Fruit fly (Drosophila melanogaster) whole organism, adult: ENCODE data around the gene twy.

Experiments
- CG12768 ChIP-seq: fragments of 200-800 bp; sonication (Bioruptor generic); optimal IDR thresholded peaks from 2 replicates; lab custom pipeline; 2017; ENCODE audit warnings: missing biosample characterization, missing genetic modification characterization, mild to moderate bottlenecking, moderate library complexity, missing genetic modification reagents
- CG5204 ChIP-seq: fragments of 200-800 bp; sonication (Bioruptor generic); optimal IDR thresholded peaks from 2 replicates; lab custom pipeline; 2016; ENCODE audit warnings: missing biosample characterization, missing genetic modification characterization
- CG7045 ChIP-seq: fragments of 200-800 bp; sonication (Bioruptor generic); optimal IDR thresholded peaks from 2 replicates; lab custom pipeline; 2017; ENCODE audit warnings: missing biosample characterization, mild to moderate bottlenecking, missing genetic modification characterization
- bab1 ChIP-seq: fragments of 200-800 bp; sonication (Bioruptor generic); optimal IDR thresholded peaks from 3 replicates; lab custom pipeline; 2019; ENCODE audit warnings: missing biosample characterization, mild to moderate bottlenecking, missing genetic modification characterization, moderate library complexity
- pad ChIP-seq: fragments of 200-800 bp; sonication (Bioruptor generic); optimal IDR thresholded peaks from 3 replicates; lab custom pipeline; 2017; ENCODE audit warnings: missing biosample characterization, missing genetic modification characterization, mild to moderate bottlenecking, moderate library complexity, missing genetic modification reagents
- tj ChIP-seq: fragments of 200-800 bp; sonication (Bioruptor generic); optimal IDR thresholded peaks from 3 replicates; lab custom pipeline; 2017; ENCODE audit warnings: missing biosample characterization, mild to moderate bottlenecking, missing genetic modification characterization, moderate library complexity

DNA sequence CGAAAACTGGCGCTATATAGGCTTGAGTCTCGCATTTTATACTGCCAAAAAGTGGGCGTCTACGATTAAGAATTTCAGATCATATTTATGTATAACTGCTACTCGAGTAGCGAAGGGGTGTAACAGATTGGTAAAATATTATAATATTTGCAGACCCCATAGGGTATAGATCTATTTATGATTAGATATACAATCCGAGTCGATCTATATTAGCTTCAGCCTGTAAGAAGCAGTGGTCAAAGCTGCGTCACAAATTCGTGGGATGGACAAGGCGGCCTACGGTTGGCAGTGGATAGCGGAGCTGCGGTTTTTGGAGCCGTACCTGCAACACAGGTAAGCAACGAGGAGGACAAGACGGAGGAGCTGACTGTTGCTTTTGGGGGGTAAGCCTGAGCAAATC is 21.6 kb upstream of the twy start, which contains the start of gene Cubn2:
- TF ChIP-seq CG7045 (GFP tag; lab: Kevin White, UChicago) (no peak), tj (GFP tag; lab: Kevin White, UChicago) (no peak), pad (GFP tag; lab: Kevin White, UChicago) (no peak), CG5204 (GFP tag; lab: Kevin White, UChicago) (no peak), CG12768 (GFP tag; lab: Kevin White, UChicago) (no peak), bab1 (GFP tag; lab: Kevin White, UChicago) (no peak)
